Worm (Caenorhabditis elegans): ENCODE data around the gene K11H12.1.

K11H12.1 gene

DNA sequence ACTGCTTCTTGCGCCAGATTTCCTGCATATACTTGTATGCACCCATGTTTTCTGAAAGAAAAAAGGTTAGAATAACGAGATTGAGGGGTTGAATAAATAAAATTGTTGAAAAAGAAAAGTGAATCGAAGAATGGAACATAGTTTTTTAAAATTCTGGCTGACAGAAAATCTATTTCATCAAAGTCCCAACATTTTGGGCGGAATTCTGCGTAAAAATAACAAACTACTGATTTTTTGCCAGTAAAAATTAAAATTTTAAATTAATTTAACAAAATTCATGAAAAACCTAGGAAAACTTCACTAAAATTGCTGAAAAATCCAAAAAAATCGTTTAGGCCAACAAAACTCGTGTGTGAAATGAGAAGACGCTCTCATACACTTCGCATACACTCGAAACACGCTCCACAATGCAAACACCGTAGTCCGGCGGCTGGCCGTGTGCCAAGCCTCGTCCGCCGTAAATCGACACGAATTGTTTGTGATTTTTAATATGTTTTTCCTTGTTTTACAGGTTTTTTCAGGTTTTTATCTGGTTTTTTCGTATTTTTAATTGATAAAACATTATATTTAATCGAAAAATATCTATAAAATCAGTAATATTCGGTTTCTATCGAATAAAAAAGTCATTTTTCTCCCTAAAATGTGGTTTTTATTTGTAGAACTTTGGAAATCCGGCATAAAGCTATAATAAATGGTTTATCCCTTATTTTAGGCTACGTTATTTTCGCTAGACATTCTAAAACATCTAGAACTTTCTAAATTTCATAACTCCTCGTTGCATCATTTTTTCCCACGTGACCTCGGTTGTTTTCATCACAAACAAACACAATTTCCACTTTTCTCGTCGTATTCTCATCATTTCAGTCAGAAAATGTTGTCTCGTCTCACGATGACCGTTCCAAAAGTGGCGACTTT, 1.6 kb upstream of the K11H12.1 start, which contains the start of the genes rpl-15 and K11H12.8:
Gene rpl-15, minus strand, starts transcription at position 51 of the 915 bp plus-strand sequence.
Gene K11H12.8, plus strand, starts transcription at position 865 of the 915 bp plus-strand sequence.
- TF ChIP-seq ceh-14 (tag; optimal IDR thresholded peaks at IDR 0.05) (peak; percentile 98), ceh-31 (tag; optimal IDR thresholded peaks at IDR 0.05) (peak; percentile 99), hlh-6 (tag; optimal IDR thresholded peaks at IDR 0.05) (peak; percentile 55), lim-6 (tag; optimal IDR thresholded peaks at IDR 0.05) (peak; percentile 91), nhr-232 (tag; optimal IDR thresholded peaks at IDR 0.05) (no peak), hlh-13 (GFP tag; optimal IDR thresholded peaks at IDR 0.05) (peak; percentile 30), tbx-2 (tag; optimal IDR thresholded peaks at IDR 0.05) (peak; percentile 99), zip-5 (tag; optimal IDR thresholded peaks at IDR 0.05) (peak; percentile 82), unc-86 (tag; optimal IDR thresholded peaks at IDR 0.05) (peak; percentile 98), odd-2 (tag; optimal IDR thresholded peaks at IDR 0.05) (peak; percentile 19), ttx-3 (tag; optimal IDR thresholded peaks at IDR 0.05) (peak; percentile 86), ceh-34 (tag; optimal IDR thresholded peaks at IDR 0.05) (peak; percentile 100), dmd-4 (tag; optimal IDR thresholded peaks at IDR 0.05; ENCODE audit: borderline replicate concordance) (peak; percentile 47), pax-1 (tag; optimal IDR thresholded peaks at IDR 0.05) (peak; percentile 92), che-1 (tag; optimal IDR thresholded peaks at IDR 0.05) (peak; percentile 71), T23F11.4 (GFP tag; optimal IDR thresholded peaks at IDR 0.05) (peak; percentile 74), ama-1 (optimal IDR thresholded peaks at IDR 0.05) (no peak), pha-4 (tag; optimal IDR thresholded peaks at IDR 0.05) (no peak), K09A11.1 (tag; optimal IDR thresholded peaks at IDR 0.05; ENCODE audit: insufficient read depth) (peak; percentile 85), hlh-15 (tag; optimal IDR thresholded peaks at IDR 0.05) (peak; percentile 56), ceh-9 (tag; optimal IDR thresholded peaks at IDR 0.05) (no peak), gmeb-2 (tag; optimal IDR thresholded peaks at IDR 0.05) (peak; percentile 87), hlh-8 (tag; optimal IDR thresholded peaks at IDR 0.05) (peak; percentile 93), ets-4 (tag; optimal IDR thresholded peaks at IDR 0.05) (peak; percentile 98), elt-2 (tag; optimal IDR thresholded peaks at IDR 0.05) (peak; percentile 98), lin-11 (tag; optimal IDR thresholded peaks at IDR 0.05) (peak; percentile 52), ahr-1 (tag; optimal IDR thresholded peaks at IDR 0.05) (peak; percentile 88), ref-2 (tag; optimal IDR thresholded peaks at IDR 0.05) (peak; percentile 99), syd-9 (tag; optimal IDR thresholded peaks at IDR 0.05) (peak; percentile 89), nhr-11 (tag; optimal IDR thresholded peaks at IDR 0.05) (peak; percentile 61), Y22D7AL.16 (tag; optimal IDR thresholded peaks at IDR 0.05) (peak; percentile 80), F13H6.1 (tag; optimal IDR thresholded peaks at IDR 0.05) (peak; percentile 92), unc-3 (GFP tag; conservative IDR thresholded peaks at IDR 0.05) (peak; percentile 87), unc-3 (tag; optimal IDR thresholded peaks at IDR 0.05) (peak; percentile 95), pat-9 (tag; optimal IDR thresholded peaks at IDR 0.05) (peak; percentile 94), nfya-1 (tag; optimal IDR thresholded peaks at IDR 0.05) (peak; percentile 99), fkh-6 (tag; optimal IDR thresholded peaks at IDR 0.05) (peak; percentile 75), C38D4.7 (GFP tag; optimal IDR thresholded peaks at IDR 0.05) (peak; percentile 59), sdc-2 (tag; optimal IDR thresholded peaks at IDR 0.05) (peak; percentile 85), sox-2 (GFP tag; IDR thresholded peaks at IDR 0.05) (peak; percentile 82), ceh-22 (tag; optimal IDR thresholded peaks at IDR 0.05) (no peak), ceh-6 (GFP tag; optimal IDR thresholded peaks at IDR 0.05) (peak; percentile 73), ceh-45 (GFP tag; IDR thresholded peaks at IDR 0.05) (peak; percentile 88), ceh-18 (tag; optimal IDR thresholded peaks at IDR 0.05) (peak; percentile 99), ceh-2 (tag; optimal IDR thresholded peaks at IDR 0.05) (peak; percentile 96), mec-3 (tag; optimal IDR thresholded peaks at IDR 0.05; ENCODE audit: borderline replicate concordance) (no peak), npax-4 (tag; optimal IDR thresholded peaks at IDR 0.05) (peak; percentile 18), K02D7.2 (tag; optimal IDR thresholded peaks at IDR 0.05) (peak; percentile 78), ceh-30 (tag; optimal IDR thresholded peaks at IDR 0.05) (peak; percentile 65), fkh-10 (GFP tag; optimal IDR thresholded peaks at IDR 0.05) (peak; percentile 88), rnt-1 (tag; optimal IDR thresholded peaks at IDR 0.05) (peak; percentile 99)
